Fruit fly (Drosophila melanogaster) whole organism, wandering third instar larva: ENCODE results near the gene Or85f.

ENCODE experiments used
- Abd-B ChIP-seq: fragments of >200 bp; optimal IDR thresholded peaks from 2 replicates; lab custom pipeline; 2017; ENCODE audit warnings: missing biosample characterization, missing genetic modification characterization
- CG32264 ChIP-seq: fragments of 200-800 bp; sonication (Bioruptor generic); optimal IDR thresholded peaks from 2 replicates; lab custom pipeline; 2016; ENCODE audit warnings: missing biosample characterization, missing genetic modification characterization
- CG9705 ChIP-seq: fragments of 200-800 bp; sonication (Bioruptor generic); optimal IDR thresholded peaks from 2 replicates; lab custom pipeline; 2018; ENCODE audit warnings: missing biosample characterization, mild to moderate bottlenecking, missing genetic modification characterization
- CrebA ChIP-seq: fragments of 200-800 bp; sonication (Bioruptor generic); optimal IDR thresholded peaks from 2 replicates; lab custom pipeline; 2016; ENCODE audit warnings: missing biosample characterization, mild to moderate bottlenecking, missing genetic modification characterization, borderline replicate concordance
- Dfd ChIP-seq: fragments of >200 bp; optimal IDR thresholded peaks from 2 replicates; lab custom pipeline; 2017; ENCODE audit warnings: missing biosample characterization, missing genetic modification characterization
- Dif ChIP-seq: fragments of 200-275, 200-300 bp; sonication (Bioruptor generic); optimal IDR thresholded peaks from 2 replicates; lab custom pipeline; 2018; ENCODE audit warnings: missing biosample characterization, missing genetic modification characterization; ENCODE audit not compliant: partially characterized antibody
- GATAd ChIP-seq: sonication (Bioruptor generic); optimal IDR thresholded peaks from 2 replicates; lab custom pipeline; 2016; ENCODE audit warnings: missing biosample characterization, missing genetic modification characterization
- Hnf4 ChIP-seq: fragments of 200-800 bp; sonication (Bioruptor generic); optimal IDR thresholded peaks from 2 replicates; lab custom pipeline; 2016; ENCODE audit warnings: missing biosample characterization, mild to moderate bottlenecking, missing genetic modification characterization
- Hr78 ChIP-seq: fragments of >200 bp; optimal IDR thresholded peaks from 2 replicates; lab custom pipeline; 2017; ENCODE audit warnings: missing biosample characterization, missing genetic modification characterization
- Hr83 ChIP-seq: fragments of 200-300 bp; sonication (Bioruptor generic); optimal IDR thresholded peaks from 2 replicates; lab custom pipeline; 2016; ENCODE audit warnings: missing biosample characterization, mild to moderate bottlenecking, missing genetic modification characterization, moderate library complexity; ENCODE audit not compliant: poor library complexity, severe bottlenecking
- Jra ChIP-seq: sonication (Bioruptor generic); optimal IDR thresholded peaks from 2 replicates; lab custom pipeline; 2016; ENCODE audit warnings: missing biosample characterization, missing genetic modification characterization
- Mio ChIP-seq: sonication (Bioruptor generic); optimal IDR thresholded peaks from 2 replicates; lab custom pipeline; 2016; ENCODE audit warnings: missing biosample characterization, missing genetic modification characterization
- Myc ChIP-seq: fragments of >200 bp; optimal IDR thresholded peaks from 2 replicates; lab custom pipeline; 2017
- N ChIP-seq: fragments of >200 bp; optimal IDR thresholded peaks from 2 replicates; lab custom pipeline; 2018; ENCODE audit warnings: missing biosample characterization, missing external identifiers, missing genetic modification characterization
- OdsH ChIP-seq: fragments of 200-800 bp; sonication (Bioruptor generic); optimal IDR thresholded peaks from 2 replicates; lab custom pipeline; 2016; ENCODE audit warnings: missing biosample characterization, mild to moderate bottlenecking, missing genetic modification characterization
- Rel ChIP-seq, 2 experiments: fragments of 200-800 bp; sonication (Bioruptor generic) in 1 of 2; optimal IDR thresholded peaks; 2 replicates in 1 of 2; 3 replicates in 1 of 2; lab custom pipeline; 2016 to 2019; ENCODE audit warnings: mild to moderate bottlenecking in 2 of 2, missing biosample characterization in 2 of 2, missing genetic modification characterization in 2 of 2, moderate library complexity in 1 of 2
- Sp1 ChIP-seq: fragments of 200-800 bp; sonication (Bioruptor generic); optimal IDR thresholded peaks from 3 replicates; lab custom pipeline; 2019; ENCODE audit warnings: missing biosample characterization, mild to moderate bottlenecking, missing genetic modification characterization, moderate library complexity
- Vsx2 ChIP-seq: fragments of 200-300, 225-300 bp; sonication (Bioruptor generic); optimal IDR thresholded peaks from 2 replicates; lab custom pipeline; 2018; ENCODE audit warnings: missing biosample characterization, missing genetic modification characterization; ENCODE audit not compliant: partially characterized antibody
- br ChIP-seq: fragments of 200-800 bp; sonication (Bioruptor generic); optimal IDR thresholded peaks from 2 replicates; lab custom pipeline; 2016; ENCODE audit warnings: missing biosample characterization, missing genetic modification characterization
- brk ChIP-seq: fragments of 200-800 bp; sonication (Bioruptor generic); optimal IDR thresholded peaks from 2 replicates; lab custom pipeline; 2016; ENCODE audit warnings: missing biosample characterization, mild to moderate bottlenecking, missing genetic modification characterization
- dmrt93B ChIP-seq: fragments of 200-800 bp; sonication (Bioruptor generic); optimal IDR thresholded peaks from 2 replicates; lab custom pipeline; 2018; ENCODE audit warnings: missing biosample characterization, mild to moderate bottlenecking, missing genetic modification characterization
- dsf ChIP-seq: sonication (Bioruptor generic); optimal IDR thresholded peaks from 2 replicates; lab custom pipeline; 2016; ENCODE audit warnings: missing biosample characterization, missing genetic modification characterization, borderline replicate concordance
- ey ChIP-seq: fragments of 200-800 bp; sonication (Bioruptor generic); optimal IDR thresholded peaks from 2 replicates; lab custom pipeline; 2016; ENCODE audit warnings: missing biosample characterization, missing genetic modification characterization
- foxo ChIP-seq, 2 experiments: fragments of 200-800 bp; sonication (Bioruptor generic); optimal IDR thresholded peaks; 2 replicates in 1 of 2; 3 replicates in 1 of 2; lab custom pipeline; 2016 to 2017; ENCODE audit warnings: missing biosample characterization in 2 of 2, missing genetic modification characterization in 2 of 2
- fru ChIP-seq: fragments of 200-800 bp; sonication (Bioruptor generic); optimal IDR thresholded peaks from 3 replicates; lab custom pipeline; 2016; ENCODE audit warnings: missing biosample characterization, mild to moderate bottlenecking, missing genetic modification characterization
- h ChIP-seq: fragments of 200-800 bp; sonication (Bioruptor generic); optimal IDR thresholded peaks from 3 replicates; lab custom pipeline; 2016; ENCODE audit warnings: missing biosample characterization, mild to moderate bottlenecking, missing genetic modification characterization
- jim ChIP-seq: fragments of 175-275, 200-325 bp; sonication (Bioruptor generic); optimal IDR thresholded peaks from 2 replicates; lab custom pipeline; 2016; ENCODE audit warnings: missing biosample characterization, mild to moderate bottlenecking, missing genetic modification characterization
- lola ChIP-seq: fragments of >200 bp; optimal IDR thresholded peaks from 2 replicates; lab custom pipeline; 2017; ENCODE audit warnings: missing biosample characterization, missing genetic modification characterization
- psq ChIP-seq: fragments of 200-800 bp; sonication (Bioruptor generic); optimal IDR thresholded peaks from 3 replicates; lab custom pipeline; 2017; ENCODE audit warnings: missing biosample characterization, mild to moderate bottlenecking, missing genetic modification characterization, moderate library complexity
- rgr ChIP-seq: fragments of 200-800 bp; sonication (Bioruptor generic); optimal IDR thresholded peaks from 3 replicates; lab custom pipeline; 2016; ENCODE audit warnings: missing biosample characterization, mild to moderate bottlenecking, missing genetic modification characterization
- sage ChIP-seq: fragments of 200-800 bp; sonication (Bioruptor generic); optimal IDR thresholded peaks from 2 replicates; lab custom pipeline; 2016; ENCODE audit warnings: missing biosample characterization, mild to moderate bottlenecking, missing genetic modification characterization
- sv ChIP-seq: fragments of 200-800 bp; sonication (Bioruptor generic); optimal IDR thresholded peaks from 3 replicates; lab custom pipeline; 2016; ENCODE audit warnings: missing biosample characterization, missing genetic modification characterization
- tai ChIP-seq: sonication (Bioruptor generic); optimal IDR thresholded peaks from 2 replicates; lab custom pipeline; 2016; ENCODE audit warnings: missing biosample characterization, missing genetic modification characterization
- usp ChIP-seq: fragments of >200 bp; optimal IDR thresholded peaks from 2 replicates; lab custom pipeline; 2017; ENCODE audit warnings: missing biosample characterization, missing genetic modification characterization
- woc ChIP-seq: sonication (Bioruptor generic); optimal IDR thresholded peaks from 2 replicates; lab custom pipeline; 2016; ENCODE audit warnings: missing biosample characterization, mild to moderate bottlenecking, missing genetic modification characterization

The Or85f gene

DNA sequence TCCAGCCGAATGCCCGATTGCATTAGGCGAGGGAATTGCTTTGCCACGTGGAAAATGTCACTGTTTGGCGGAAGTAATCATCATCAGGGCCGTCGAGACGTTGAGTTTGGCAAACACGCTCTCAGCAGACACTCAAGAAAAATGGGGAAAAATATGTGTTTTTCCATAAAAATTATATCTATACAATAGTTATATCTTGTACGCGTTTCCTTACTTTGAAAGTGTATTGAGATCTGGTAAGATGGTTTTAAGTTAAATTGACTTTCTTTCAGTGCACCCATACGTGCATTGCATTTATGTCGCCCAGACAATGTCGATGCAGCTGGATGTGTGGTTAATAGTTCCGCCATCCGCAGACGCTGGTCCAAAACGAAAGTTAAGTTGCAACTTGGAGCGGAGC lies 12.0 kb upstream of the Or85f start:
- TF ChIP-seq Dfd: no peak

dm6 chr3R:9387634-9388033 lies 10.4 kb upstream of the Or85f start:
- TF ChIP-seq Mio (GFP tag; lab: Kevin White, UChicago) (no peak), Myc (lab: Kevin White, UChicago) (no peak), sage (GFP tag; lab: Kevin White, UChicago) (no peak), Hr83 (GFP tag; lab: Kevin White, UChicago) (no peak), Sp1 (no peak), Rel (GFP tag; optimal IDR thresholded peaks at IDR 0.05; lab: Kevin White, UChicago) (no peak), Rel (tag; optimal IDR thresholded peaks at IDR 0.05; lab: Kevin White, UChicago) (peak; percentile 49), CrebA (GFP tag; lab: Kevin White, UChicago) (no peak), tai (no peak), lola (no peak), brk (GFP tag; lab: Kevin White, UChicago) (no peak), br (GFP tag; lab: Kevin White, UChicago) (peak; percentile 5), rgr (GFP tag; lab: Kevin White, UChicago) (no peak), Hnf4 (no peak), Dif (no peak), dsf (no peak), fru (no peak), CG32264 (GFP tag; lab: Kevin White, UChicago) (no peak), Jra (GFP tag; lab: Kevin White, UChicago) (no peak), ey (GFP tag; lab: Kevin White, UChicago) (no peak), Abd-B (GFP tag; lab: Kevin White, UChicago) (no peak), Vsx2 (no peak), jim (no peak), Hr78 (no peak), usp (GFP tag; lab: Kevin White, UChicago) (no peak), h (GFP tag; lab: Kevin White, UChicago) (peak; percentile 40), psq (GFP tag; lab: Kevin White, UChicago) (no peak), dmrt93B (no peak), GATAd (GFP tag; lab: Kevin White, UChicago) (no peak), foxo (GFP tag; optimal IDR thresholded peaks at IDR 0.05; lab: Kevin White, UChicago) (peak in 1 of 2 experiments; percentile 26), woc (no peak), sv (no peak), CG9705 (GFP tag; lab: Kevin White, UChicago) (no peak)

DNA sequence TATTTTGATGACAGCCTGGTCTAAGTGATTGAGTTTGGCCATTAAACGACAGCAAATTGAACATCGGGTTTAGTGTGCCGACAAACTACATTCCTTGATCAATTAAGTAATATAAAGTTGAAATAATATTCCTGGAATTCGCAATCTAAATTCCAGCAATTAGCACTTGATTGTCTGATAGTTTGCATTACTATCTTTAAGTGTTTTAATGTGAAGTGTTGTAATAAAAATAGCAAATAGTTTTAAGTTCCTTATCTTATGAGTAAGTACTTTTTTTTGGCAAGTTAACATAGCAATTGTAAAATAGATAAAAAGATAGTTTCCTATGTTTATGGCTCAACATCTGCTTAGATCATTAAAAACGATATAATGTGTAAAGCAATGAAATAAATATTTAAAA lies 9.7 kb upstream of the Or85f start:
- TF ChIP-seq Hr83 (GFP tag; lab: Kevin White, UChicago) (no peak), Sp1 (no peak), dsf (no peak), N (GFP tag; lab: Kevin White, UChicago) (no peak), jim (no peak), psq (GFP tag; lab: Kevin White, UChicago) (no peak), CG9705 (GFP tag; lab: Kevin White, UChicago) (no peak), Myc (lab: Kevin White, UChicago) (no peak)

DNA sequence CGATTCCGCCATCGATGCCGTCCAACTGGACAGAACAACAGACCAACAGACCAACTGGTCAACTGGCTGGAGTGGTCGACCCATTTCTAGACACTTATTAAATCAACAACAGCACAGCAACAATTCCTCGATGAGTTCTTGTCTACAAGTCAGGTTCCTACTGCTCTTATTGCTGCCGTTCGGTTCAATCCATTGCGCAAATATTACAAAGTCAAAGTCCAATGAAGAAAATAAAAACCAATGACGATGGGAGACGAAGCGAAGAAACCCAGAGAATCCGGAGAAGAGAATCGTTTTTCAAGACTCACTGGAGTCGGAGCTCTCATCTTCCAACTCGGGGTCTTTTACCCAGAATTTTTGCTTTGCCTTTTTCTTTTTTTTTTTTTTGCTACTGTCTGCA lies 9.0 kb upstream of the Or85f start:
- no peak for TF ChIP-seq h (GFP tag; lab: Kevin White, UChicago)
- TF ChIP-seq CrebA (GFP tag; lab: Kevin White, UChicago): no peak
- TF ChIP-seq CG32264 (GFP tag; lab: Kevin White, UChicago): no peak
- no peak for TF ChIP-seq sage (GFP tag; lab: Kevin White, UChicago)
- no peak for TF ChIP-seq Myc (lab: Kevin White, UChicago)
- TF ChIP-seq ey (GFP tag; lab: Kevin White, UChicago): no peak
- TF ChIP-seq usp (GFP tag; lab: Kevin White, UChicago): no peak
- TF ChIP-seq foxo (GFP tag; optimal IDR thresholded peaks at IDR 0.05; lab: Kevin White, UChicago): no peak

dm6 chr3R:9390201-9390600 lies 7.8 kb upstream of the Or85f start:
- TF ChIP-seq jim: no peak
- TF ChIP-seq CrebA (GFP tag; lab: Kevin White, UChicago): no peak
- TF ChIP-seq OdsH (GFP tag; lab: Kevin White, UChicago): no peak
- no peak for TF ChIP-seq fru
- TF ChIP-seq dsf: no peak
